Worm (Caenorhabditis elegans) whole organism, L1 larva: Measurements from ENCODE around the gene Y48G9A.6.
A peak's percentile ranks its signal among the peaks of the same experiment; 100 is the strongest.

Source experiments
- blmp-1 ChIP-seq: fragments of 150-350 bp; optimal IDR thresholded peaks from 2 replicates; lab custom pipeline; 2014; ENCODE audit warnings: missing biosample characterization, missing genetic modification characterization
- ceh-63 ChIP-seq: fragments of 200-800 bp; sonication (Bioruptor generic); optimal IDR thresholded peaks from 2 replicates; lab custom pipeline; 2018; ENCODE audit warnings: mild to moderate bottlenecking, missing genetic modification characterization, missing compliant biosample characterization
- elt-2 ChIP-seq: sonication (generic microtip); optimal IDR thresholded peaks from 2 replicates; lab custom pipeline; 2016; ENCODE audit warnings: missing genetic modification characterization, mild to moderate bottlenecking, inconsistent platforms, missing compliant biosample characterization, missing genetic modification reagents
- elt-3 ChIP-seq, 6 experiments: fragments of 150-350 bp in 1 of 6; sonication (generic microtip); optimal IDR thresholded peaks; 2 replicates each; lab custom pipeline; 2017 to 2018; ENCODE audit warnings: missing biosample characterization in 6 of 6, missing genetic modification characterization in 6 of 6, inconsistent platforms in 1 of 6
- fos-1 ChIP-seq: fragments of 150-350 bp; optimal IDR thresholded peaks from 2 replicates; lab custom pipeline; 2014; ENCODE audit warnings: missing biosample characterization, missing genetic modification characterization
- mdl-1 ChIP-seq, 2 experiments: fragments of 150-350 bp; optimal IDR thresholded peaks; 2 replicates each; lab custom pipeline; 2014 to 2017; ENCODE audit warnings: missing biosample characterization in 2 of 2, missing genetic modification characterization in 2 of 2, inconsistent platforms in 1 of 2
- nhr-11 ChIP-seq: fragments of 150-350 bp; optimal IDR thresholded peaks from 2 replicates; lab custom pipeline; 2014; ENCODE audit warnings: missing biosample characterization, missing genetic modification characterization
- nhr-76 ChIP-seq: sonication (generic microtip); optimal IDR thresholded peaks from 2 replicates; lab custom pipeline; 2017; ENCODE audit warnings: missing biosample characterization, missing genetic modification characterization
- tbx-2 ChIP-seq: sonication (generic microtip); optimal IDR thresholded peaks from 2 replicates; lab custom pipeline; 2016; ENCODE audit warnings: missing genetic modification characterization, missing compliant biosample characterization
- tlp-1 ChIP-seq: fragments of 150-350 bp; optimal IDR thresholded peaks from 2 replicates; lab custom pipeline; 2014; ENCODE audit warnings: missing biosample characterization, missing genetic modification characterization
- unc-98 ChIP-seq: fragments of 200-800 bp; sonication (Bioruptor generic); IDR thresholded peaks from 2 replicates; pipeline ENCODE4 v1.3.6; 2022; ENCODE audit warnings: missing genetic modification characterization, missing compliant biosample characterization
- zag-1 ChIP-seq: fragments of 150-350 bp; optimal IDR thresholded peaks from 2 replicates; lab custom pipeline; 2014; ENCODE audit warnings: missing biosample characterization, missing genetic modification characterization

ce11 chrIII:2132059-2132458 is 14.4 kb downstream of the Y48G9A.6 start:
- no peak for TF ChIP-seq tbx-2 (tag; lab: Kevin White, UChicago)
- TF ChIP-seq nhr-76 (tag; lab: Kevin White, UChicago), result no peak
- no peak for TF ChIP-seq zag-1
- TF ChIP-seq elt-3 (tag; optimal IDR thresholded peaks at IDR 0.05; lab: Kevin White, UChicago), result peak in 1 of 6 experiments; percentile 5
- TF ChIP-seq mdl-1 (tag; optimal IDR thresholded peaks at IDR 0.05; lab: Kevin White, UChicago), result no peak
- TF ChIP-seq fos-1 (tag; lab: Kevin White, UChicago), result peak; percentile 8
- peak; percentile 54 for TF ChIP-seq blmp-1 (tag; lab: Kevin White, UChicago)
- no peak for TF ChIP-seq nhr-11 (tag; lab: Kevin White, UChicago)
- no peak for TF ChIP-seq tlp-1 (tag; lab: Kevin White, UChicago)
- no peak for TF ChIP-seq elt-2
- TF ChIP-seq ceh-63, result no peak
- TF ChIP-seq unc-98, result no peak
